Worm (Caenorhabditis elegans) whole organism, L1 larva: Measurements from ENCODE around the gene F43G6.10.

Source experiments
- alr-1 ChIP-seq: fragments of 200-800 bp; sonication (Bioruptor generic); optimal IDR thresholded peaks from 2 replicates; lab custom pipeline; 2018; ENCODE audit warnings: borderline replicate concordance, mild to moderate bottlenecking, missing genetic modification characterization, missing compliant biosample characterization
- aly-2 ChIP-seq: fragments of 150-350 bp; optimal IDR thresholded peaks from 2 replicates; lab custom pipeline; 2014; ENCODE audit warnings: missing biosample characterization, missing genetic modification characterization
- egl-27 ChIP-seq, 2 experiments: fragments of 150-350 bp in 1 of 2; sonication (generic microtip); optimal IDR thresholded peaks; 3 replicates each; lab custom pipeline; 2017 to 2018; ENCODE audit warnings: missing biosample characterization in 2 of 2, missing genetic modification characterization in 2 of 2, missing genetic modification reagents in 2 of 2
- fkh-10 ChIP-seq: sonication (generic microtip); optimal IDR thresholded peaks from 2 replicates; lab custom pipeline; 2017; ENCODE audit warnings: missing biosample characterization, missing genetic modification reagents, missing genetic modification characterization
- lin-13 ChIP-seq: fragments of 150-350 bp; optimal IDR thresholded peaks from 2 replicates; lab custom pipeline; 2014; ENCODE audit warnings: missing biosample characterization, missing genetic modification reagents, missing genetic modification characterization
- nhr-11 ChIP-seq: fragments of 150-350 bp; optimal IDR thresholded peaks from 2 replicates; lab custom pipeline; 2014; ENCODE audit warnings: missing biosample characterization, missing genetic modification characterization
- nhr-76 ChIP-seq: sonication (generic microtip); optimal IDR thresholded peaks from 2 replicates; lab custom pipeline; 2017; ENCODE audit warnings: missing biosample characterization, missing genetic modification characterization
- pqm-1 ChIP-seq: sonication (generic microtip); optimal IDR thresholded peaks from 3 replicates; lab custom pipeline; 2017; ENCODE audit warnings: missing biosample characterization, missing genetic modification characterization
- skn-1 ChIP-seq: fragments of 150-350 bp; optimal IDR thresholded peaks from 2 replicates; lab custom pipeline; 2014; ENCODE audit warnings: missing biosample characterization, missing genetic modification characterization
- unc-130 ChIP-seq: fragments of 150-350 bp; optimal IDR thresholded peaks from 2 replicates; lab custom pipeline; 2017; ENCODE audit warnings: missing biosample characterization, missing genetic modification characterization, inconsistent platforms
- unc-98 ChIP-seq: fragments of 200-800 bp; sonication (Bioruptor generic); IDR thresholded peaks from 2 replicates; pipeline ENCODE4 v1.3.6; 2022; ENCODE audit warnings: missing genetic modification characterization, missing compliant biosample characterization
- vab-15 ChIP-seq: sonication (generic microtip); optimal IDR thresholded peaks from 2 replicates; lab custom pipeline; 2017; ENCODE audit warnings: missing genotype, mild to moderate bottlenecking, missing genetic modification characterization, missing compliant biosample characterization

DNA sequence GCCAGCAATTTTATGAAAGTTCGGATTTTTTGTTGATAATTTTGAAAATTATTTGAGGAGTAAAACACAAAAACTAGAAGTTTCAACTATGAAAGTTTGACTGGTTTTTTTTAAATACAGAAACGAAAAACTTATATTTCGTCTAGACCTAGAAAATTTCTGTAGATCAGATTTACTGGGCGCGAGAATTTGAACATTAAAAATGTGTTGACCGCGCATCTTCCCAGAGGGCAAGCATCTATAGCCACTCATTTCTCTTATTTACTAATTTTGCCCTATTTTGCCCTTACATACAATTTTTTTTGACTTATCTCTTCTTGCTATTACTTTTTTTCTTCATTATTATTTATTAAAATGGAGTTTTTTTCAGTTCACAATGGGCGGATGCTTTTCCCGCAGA is at the start of gene F43G6.10:
- no peak for TF ChIP-seq aly-2 (tag; lab: Kevin White, UChicago)
- TF ChIP-seq egl-27 (tag; optimal IDR thresholded peaks at IDR 0.05; lab: Kevin White, UChicago) = no peak
- no peak for TF ChIP-seq unc-98 (GFP tag; lab: Robert Waterston, UW)
- no peak for TF ChIP-seq skn-1
- no peak for TF ChIP-seq pqm-1
- no peak for TF ChIP-seq vab-15
- no peak for TF ChIP-seq nhr-11
- TF ChIP-seq alr-1 (tag; lab: Kevin White, UChicago) = no peak
- no peak for TF ChIP-seq fkh-10 (GFP tag; lab: Kevin White, UChicago)
- no peak for TF ChIP-seq unc-130 (tag; lab: Kevin White, UChicago)
- TF ChIP-seq lin-13 (GFP tag; lab: Kevin White, UChicago) = no peak
- TF ChIP-seq nhr-76 (tag; lab: Kevin White, UChicago) = no peak
